Worm (Caenorhabditis elegans) whole organism, L2 larva: Measurements from ENCODE around the gene egl-27.
A peak's percentile ranks its signal among the peaks of the same experiment; 100 is the strongest.

Experiments used
- C34F6.9 ChIP-seq: fragments of 150-350 bp; optimal IDR thresholded peaks from 2 replicates; lab custom pipeline; 2014; ENCODE audit warnings: missing biosample characterization, missing genetic modification characterization
- F13H6.1 ChIP-seq: sonication (generic microtip); optimal IDR thresholded peaks from 2 replicates; lab custom pipeline; 2016; ENCODE audit warnings: missing genetic modification characterization, missing compliant biosample characterization
- R02D3.7 ChIP-seq: fragments of 150-350 bp; optimal IDR thresholded peaks from 2 replicates; lab custom pipeline; 2014; ENCODE audit warnings: missing biosample characterization, missing genetic modification characterization
- Y55F3AM.14 ChIP-seq: fragments of 200-800 bp; sonication (Bioruptor generic); optimal IDR thresholded peaks from 2 replicates; lab custom pipeline; 2018; ENCODE audit warnings: mild to moderate bottlenecking, missing genetic modification characterization, missing compliant biosample characterization
- ZK546.5 ChIP-seq: sonication (generic microtip); optimal IDR thresholded peaks from 2 replicates; lab custom pipeline; 2017; ENCODE audit warnings: missing biosample characterization, missing genetic modification characterization
- alr-1 ChIP-seq: fragments of 150-350 bp; optimal IDR thresholded peaks from 2 replicates; lab custom pipeline; 2014; ENCODE audit warnings: missing biosample characterization, missing genetic modification characterization
- aly-2 ChIP-seq: fragments of 150-350 bp; optimal IDR thresholded peaks from 2 replicates; lab custom pipeline; 2014; ENCODE audit warnings: missing biosample characterization, missing genetic modification characterization
- ama-1 ChIP-seq: fragments of 150-350 bp; optimal IDR thresholded peaks from 2 replicates; lab custom pipeline; 2018; ENCODE audit warnings: inconsistent platforms
- blmp-1 ChIP-seq: sonication (generic microtip); optimal IDR thresholded peaks from 2 replicates; lab custom pipeline; 2017; ENCODE audit warnings: missing genetic modification characterization, mild to moderate bottlenecking, missing compliant biosample characterization, antibody characterized with exemption, moderate library complexity; ENCODE audit not compliant: insufficient read depth
- ceh-16 ChIP-seq: fragments of 150-350 bp; optimal IDR thresholded peaks from 2 replicates; lab custom pipeline; 2014; ENCODE audit warnings: missing biosample characterization, missing genetic modification characterization
- ceh-82 ChIP-seq: fragments of 150-350 bp; optimal IDR thresholded peaks from 2 replicates; lab custom pipeline; 2014; ENCODE audit warnings: missing biosample characterization, missing genetic modification characterization
- crh-2 ChIP-seq: sonication (generic microtip); optimal IDR thresholded peaks from 2 replicates; lab custom pipeline; 2017; ENCODE audit warnings: missing biosample characterization, missing genetic modification characterization
- dmd-4 ChIP-seq: sonication (generic microtip); optimal IDR thresholded peaks from 2 replicates; lab custom pipeline; 2017; ENCODE audit warnings: missing biosample characterization, missing genetic modification characterization
- egl-27 ChIP-seq: sonication (generic microtip); optimal IDR thresholded peaks from 3 replicates; lab custom pipeline; 2017; ENCODE audit warnings: missing biosample characterization, missing genetic modification reagents, missing genetic modification characterization
- elt-1 ChIP-seq: fragments of 150-350 bp; optimal IDR thresholded peaks from 2 replicates; lab custom pipeline; 2014; ENCODE audit warnings: missing biosample characterization, missing genetic modification characterization
- elt-3 ChIP-seq: sonication (generic microtip); optimal IDR thresholded peaks from 2 replicates; lab custom pipeline; 2017; ENCODE audit warnings: missing biosample characterization, missing genetic modification characterization
- fos-1 ChIP-seq: fragments of 150-350 bp; optimal IDR thresholded peaks from 2 replicates; lab custom pipeline; 2014; ENCODE audit warnings: missing biosample characterization, missing genetic modification characterization
- gmeb-1 ChIP-seq: fragments of 150-350 bp; optimal IDR thresholded peaks from 2 replicates; lab custom pipeline; 2014; ENCODE audit warnings: missing biosample characterization, missing genetic modification characterization
- lin-11 ChIP-seq: fragments of 150-350 bp; sonication (generic microtip); optimal IDR thresholded peaks from 2 replicates; lab custom pipeline; 2014; ENCODE audit warnings: missing biosample characterization, missing genetic modification characterization, inconsistent platforms, mixed read lengths
- lin-13 ChIP-seq: fragments of 150-350 bp; optimal IDR thresholded peaks from 2 replicates; lab custom pipeline; 2014; ENCODE audit warnings: missing biosample characterization, missing genetic modification reagents, missing genetic modification characterization
- lin-39 ChIP-seq: fragments of 150-350 bp; optimal IDR thresholded peaks from 2 replicates; lab custom pipeline; 2014; ENCODE audit warnings: missing biosample characterization, missing genetic modification reagents, missing genetic modification characterization
- lsy-2 ChIP-seq, 2 experiments: fragments of 150-350 bp in 1 of 2; sonication (generic microtip) in 1 of 2; optimal IDR thresholded peaks; 2 replicates each; lab custom pipeline; 2014 to 2017; ENCODE audit warnings: missing biosample characterization in 2 of 2, missing genetic modification characterization in 2 of 2
- mab-5 ChIP-seq: fragments of 150-350 bp; optimal IDR thresholded peaks from 2 replicates; lab custom pipeline; 2014; ENCODE audit warnings: missing biosample characterization, missing genetic modification characterization
- mbf-1 ChIP-seq: sonication (generic microtip); optimal IDR thresholded peaks from 2 replicates; lab custom pipeline; 2017; ENCODE audit warnings: missing biosample characterization, missing genetic modification characterization
- mdl-1 ChIP-seq, 2 experiments: fragments of 150-350 bp in 1 of 2; sonication (generic microtip) in 1 of 2; optimal IDR thresholded peaks; 2 replicates each; lab custom pipeline; 2017; ENCODE audit warnings: missing biosample characterization in 2 of 2, missing genetic modification characterization in 2 of 2
- nhr-10 ChIP-seq: sonication (generic microtip); optimal IDR thresholded peaks from 2 replicates; lab custom pipeline; 2017; ENCODE audit warnings: missing biosample characterization, missing genetic modification characterization
- nhr-11 ChIP-seq: fragments of 150-350 bp; optimal IDR thresholded peaks from 2 replicates; lab custom pipeline; 2014; ENCODE audit warnings: missing biosample characterization, missing genetic modification characterization
- nhr-12 ChIP-seq: fragments of 150-350 bp; optimal IDR thresholded peaks from 2 replicates; lab custom pipeline; 2014; ENCODE audit warnings: missing biosample characterization, missing genetic modification characterization
- nhr-129 ChIP-seq: fragments of 150-350 bp; optimal IDR thresholded peaks from 2 replicates; lab custom pipeline; 2014; ENCODE audit warnings: missing biosample characterization, missing genetic modification characterization
- nhr-21 ChIP-seq: fragments of 150-350 bp; optimal IDR thresholded peaks from 2 replicates; lab custom pipeline; 2014; ENCODE audit warnings: missing biosample characterization, missing genetic modification characterization
- nhr-23 ChIP-seq: fragments of 150-350 bp; optimal IDR thresholded peaks from 2 replicates; lab custom pipeline; 2014; ENCODE audit warnings: missing biosample characterization, missing genetic modification reagents, missing genetic modification characterization
- nhr-237 ChIP-seq: fragments of 150-350 bp; optimal IDR thresholded peaks from 2 replicates; lab custom pipeline; 2014; ENCODE audit warnings: missing biosample characterization, missing genetic modification characterization
- nhr-25 ChIP-seq: fragments of 150-350 bp; sonication (generic microtip); optimal IDR thresholded peaks from 3 replicates; lab custom pipeline; 2014; ENCODE audit warnings: missing biosample characterization, missing genetic modification characterization
- nhr-6 ChIP-seq: fragments of 150-350 bp; optimal IDR thresholded peaks from 2 replicates; lab custom pipeline; 2014; ENCODE audit warnings: missing biosample characterization, missing genetic modification characterization
- nhr-77 ChIP-seq: fragments of 150-350 bp; optimal IDR thresholded peaks from 2 replicates; lab custom pipeline; 2014; ENCODE audit warnings: missing biosample characterization, missing genetic modification characterization
- peb-1 ChIP-seq: fragments of 150-350 bp; optimal IDR thresholded peaks from 2 replicates; lab custom pipeline; 2014; ENCODE audit warnings: missing biosample characterization, missing genetic modification characterization
- sem-4 ChIP-seq: fragments of 150-350 bp; optimal IDR thresholded peaks from 2 replicates; lab custom pipeline; 2014; ENCODE audit warnings: missing biosample characterization, missing genetic modification reagents, missing genetic modification characterization
- skn-1 ChIP-seq: sonication (generic microtip); optimal IDR thresholded peaks from 2 replicates; lab custom pipeline; 2017; ENCODE audit warnings: missing biosample characterization, missing genetic modification characterization
- sma-3 ChIP-seq: sonication (generic microtip); optimal IDR thresholded peaks from 2 replicates; lab custom pipeline; 2016; ENCODE audit warnings: missing genetic modification reagents, missing genetic modification characterization, missing compliant biosample characterization
- sma-9 ChIP-seq, 2 experiments: fragments of 150-350 bp in 1 of 2; sonication (generic microtip) in 1 of 2; optimal IDR thresholded peaks; 2 replicates each; lab custom pipeline; 2014 to 2016; ENCODE audit warnings: missing genetic modification characterization in 2 of 2, mild to moderate bottlenecking in 1 of 2, missing biosample characterization in 1 of 2, missing compliant biosample characterization in 1 of 2, missing genetic modification reagents in 1 of 2, moderate library complexity in 1 of 2
- snpc-4 ChIP-seq: fragments of 150-350 bp; optimal IDR thresholded peaks from 2 replicates; lab custom pipeline; 2014; ENCODE audit warnings: missing biosample characterization, missing genetic modification characterization
- unc-39 ChIP-seq: fragments of 150-350 bp; optimal IDR thresholded peaks from 2 replicates; lab custom pipeline; 2014; ENCODE audit warnings: missing biosample characterization, missing genetic modification characterization
- unc-55 ChIP-seq: fragments of 150-350 bp; sonication (generic microtip); optimal IDR thresholded peaks from 3 replicates; lab custom pipeline; 2014; ENCODE audit warnings: missing biosample characterization, missing genetic modification reagents, missing genetic modification characterization
- unc-62 ChIP-seq: fragments of 150-350 bp; optimal IDR thresholded peaks from 2 replicates; lab custom pipeline; 2014; ENCODE audit warnings: missing biosample characterization, missing genetic modification reagents, missing genetic modification characterization
- zag-1 ChIP-seq: fragments of 150-350 bp; optimal IDR thresholded peaks from 2 replicates; lab custom pipeline; 2014; ENCODE audit warnings: missing biosample characterization, missing genetic modification characterization
- ztf-1 ChIP-seq: fragments of 200-800 bp; sonication (Bioruptor generic); conservative IDR thresholded peaks from 2 replicates; pipeline ENCODE4 v1.3.6; 2022; ENCODE audit warnings: missing genetic modification characterization, missing compliant biosample characterization
- ztf-11 ChIP-seq: sonication (generic microtip); optimal IDR thresholded peaks from 2 replicates; lab custom pipeline; 2017; ENCODE audit warnings: missing biosample characterization, missing genetic modification characterization
- ztf-4 ChIP-seq: fragments of 150-350 bp; optimal IDR thresholded peaks from 2 replicates; lab custom pipeline; 2014; ENCODE audit warnings: missing biosample characterization, missing genetic modification characterization

egl-27 gene

DNA sequence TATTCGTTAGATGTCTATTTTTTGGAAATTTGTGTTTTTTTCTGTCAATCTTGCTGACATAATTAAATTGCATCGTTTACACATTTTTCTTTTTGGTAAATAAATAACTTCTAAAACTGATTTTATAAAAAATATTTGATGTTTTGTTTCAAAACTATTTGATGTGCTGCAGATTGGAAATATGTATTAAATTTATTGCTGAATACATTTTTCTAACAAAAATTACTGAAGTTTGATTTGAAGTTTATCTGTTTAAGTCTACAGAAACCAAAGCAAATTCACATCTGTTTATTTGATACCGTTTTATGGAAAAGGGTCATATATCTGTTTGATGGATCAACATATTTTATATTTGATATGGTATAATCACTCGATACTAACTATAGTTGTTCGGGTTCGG is 18.5 kb upstream of the egl-27 start:
- no peak for TF ChIP-seq nhr-237 (tag; lab: Kevin White, UChicago)
- TF ChIP-seq alr-1: no peak
- TF ChIP-seq blmp-1 (tag; lab: Kevin White, UChicago): no peak
- TF ChIP-seq ama-1 (lab: Kevin White, UChicago): no peak
- TF ChIP-seq snpc-4 (tag; lab: Kevin White, UChicago): no peak
- no peak for TF ChIP-seq nhr-21 (tag; lab: Kevin White, UChicago)

ce11 chrII:6820278-6820971 is 14.4 kb upstream of the egl-27 start:
- TF ChIP-seq lsy-2 (tag; optimal IDR thresholded peaks at IDR 0.05; lab: Kevin White, UChicago) (peak in 1 of 2 experiments; percentile 20), unc-62 (GFP tag; lab: Kevin White, UChicago) (no peak), mab-5 (tag; lab: Kevin White, UChicago) (peak; percentile 19), sma-9 (GFP tag; optimal IDR thresholded peaks at IDR 0.05; lab: Kevin White, UChicago) (peak; percentile 2), sma-9 (tag; optimal IDR thresholded peaks at IDR 0.05; lab: Kevin White, UChicago) (no peak)
- TF ChIP-seq, all 48 proteins: peak for 3

ce11 chrII:6821118-6821517 is 13.7 kb upstream of the egl-27 start:
- TF ChIP-seq ama-1 (lab: Kevin White, UChicago): no peak
- no peak for TF ChIP-seq unc-39 (tag; lab: Kevin White, UChicago)
- TF ChIP-seq dmd-4: no peak
- no peak for TF ChIP-seq alr-1
- no peak for TF ChIP-seq nhr-11 (tag; lab: Kevin White, UChicago)
- peak; percentile 91 for TF ChIP-seq blmp-1 (tag; lab: Kevin White, UChicago)
- no peak for TF ChIP-seq nhr-12
- TF ChIP-seq snpc-4 (tag; lab: Kevin White, UChicago): no peak
- TF ChIP-seq nhr-21 (tag; lab: Kevin White, UChicago): peak; percentile 39
- no peak for TF ChIP-seq lin-39 (tag; lab: Kevin White, UChicago)
- TF ChIP-seq ztf-4 (tag; lab: Kevin White, UChicago): peak; percentile 67
- no peak for TF ChIP-seq Y55F3AM.14 (GFP tag; lab: Kevin White, UChicago)
- TF ChIP-seq lin-11 (tag; lab: Kevin White, UChicago): no peak
- peak in 1 of 2 experiments; percentile 56 for TF ChIP-seq lsy-2 (tag; optimal IDR thresholded peaks at IDR 0.05; lab: Kevin White, UChicago)
- peak; percentile 77 for TF ChIP-seq unc-62 (GFP tag; lab: Kevin White, UChicago)
- TF ChIP-seq ztf-11 (tag; lab: Kevin White, UChicago): no peak
- TF ChIP-seq skn-1 (tag; lab: Kevin White, UChicago): no peak
- no peak for TF ChIP-seq R02D3.7 (tag; lab: Kevin White, UChicago)
- no peak for TF ChIP-seq mbf-1 (tag; lab: Kevin White, UChicago)
- TF ChIP-seq crh-2 (tag; lab: Kevin White, UChicago): peak; percentile 37
- TF ChIP-seq fos-1 (tag; lab: Kevin White, UChicago): peak; percentile 30
- peak; percentile 62 for TF ChIP-seq egl-27
- TF ChIP-seq C34F6.9 (tag; lab: Kevin White, UChicago): no peak
- peak; percentile 90 for TF ChIP-seq sem-4 (tag; lab: Kevin White, UChicago)
- no peak for TF ChIP-seq mdl-1 (tag; optimal IDR thresholded peaks at IDR 0.05; lab: Kevin White, UChicago)
- TF ChIP-seq sma-3 (GFP tag; lab: Kevin White, UChicago): peak; percentile 67
- no peak for TF ChIP-seq elt-1
- no peak for TF ChIP-seq gmeb-1 (tag; lab: Kevin White, UChicago)
- TF ChIP-seq aly-2 (tag; lab: Kevin White, UChicago): no peak
- TF ChIP-seq peb-1 (tag; lab: Kevin White, UChicago): no peak
- TF ChIP-seq nhr-25 (tag; lab: Kevin White, UChicago): peak; percentile 94
- TF ChIP-seq sma-9 (GFP tag; optimal IDR thresholded peaks at IDR 0.05; lab: Kevin White, UChicago): peak; percentile 81
- TF ChIP-seq sma-9 (tag; optimal IDR thresholded peaks at IDR 0.05; lab: Kevin White, UChicago): no peak
- no peak for TF ChIP-seq nhr-77 (tag; lab: Kevin White, UChicago)
- no peak for TF ChIP-seq nhr-129 (tag; lab: Kevin White, UChicago)
- no peak for TF ChIP-seq nhr-237 (tag; lab: Kevin White, UChicago)
- TF ChIP-seq nhr-6 (tag; lab: Kevin White, UChicago): peak; percentile 39
- no peak for TF ChIP-seq nhr-23 (tag; lab: Kevin White, UChicago)
- TF ChIP-seq ZK546.5 (tag; lab: Kevin White, UChicago): no peak
- TF ChIP-seq F13H6.1: peak; percentile 31
- TF ChIP-seq nhr-10 (tag; lab: Kevin White, UChicago): no peak
- TF ChIP-seq unc-55 (GFP tag; lab: Kevin White, UChicago): no peak
- TF ChIP-seq zag-1 (tag; lab: Kevin White, UChicago): no peak
- TF ChIP-seq lin-13 (GFP tag; lab: Kevin White, UChicago): peak; percentile 6
- no peak for TF ChIP-seq elt-3
- peak; percentile 100 for TF ChIP-seq ceh-16 (tag; lab: Kevin White, UChicago)
- TF ChIP-seq mab-5 (tag; lab: Kevin White, UChicago): peak; percentile 21
- no peak for TF ChIP-seq ztf-1
- no peak for TF ChIP-seq ceh-82 (tag; lab: Kevin White, UChicago)
- TF ChIP-seq, all 48 proteins: peak for 17
